Fruit fly (Drosophila melanogaster): ENCODE measurements around the gene CG9458.

CG9458 gene

DNA sequence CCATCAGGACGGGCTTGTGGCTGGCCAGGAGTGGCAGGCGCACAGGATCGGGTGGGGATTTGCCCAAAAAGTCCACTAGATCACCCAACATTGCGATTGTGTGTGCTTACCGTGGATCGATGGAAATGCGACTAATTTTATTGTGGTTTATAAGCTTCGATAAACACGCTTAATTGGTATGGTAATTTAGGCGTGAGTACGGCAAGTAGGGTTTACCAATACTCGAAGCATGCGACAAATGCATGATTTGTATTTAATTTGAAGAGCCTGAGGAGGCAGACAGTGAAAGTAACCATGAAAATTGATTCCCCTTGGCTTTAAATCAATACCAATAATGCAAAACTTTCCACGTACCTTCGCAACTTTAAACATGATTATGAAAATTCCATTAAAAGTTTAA is at the start of gene CG9458:
CG9458 (minus strand) TSS at position 101 of the 400 bp plus-strand sequence.
- TF ChIP-seq sens-2 (GFP tag; IDR thresholded peaks at IDR 0.05) (no peak), BtbVII (GFP tag; optimal IDR thresholded peaks at IDR 0.05) (no peak), CG32772 (GFP tag; IDR thresholded peaks at IDR 0.05) (0 out of 2 replicates have a peak, but pooled peaks have one; percentile 20), Fer3 (tag; optimal IDR thresholded peaks at IDR 0.05) (no peak)

dm6 chr3R:9868538-9869398 is 49.1 kb upstream of the CG9458 start:
- TF ChIP-seq gfzf (GFP tag; optimal IDR thresholded peaks at IDR 0.05) (peak; percentile 42), CG3407 (GFP tag; optimal IDR thresholded peaks at IDR 0.05) (no peak), grn (GFP tag; optimal IDR thresholded peaks at IDR 0.05) (peak; percentile 61), Eip74EF (GFP tag; optimal IDR thresholded peaks at IDR 0.05) (no peak), CG33213 (GFP tag; optimal IDR thresholded peaks at IDR 0.05) (no peak), CG7357 (GFP tag; IDR thresholded peaks at IDR 0.05) (no peak), knrl (GFP tag; IDR thresholded peaks at IDR 0.05; ENCODE audit: partially characterized antibody) (peak; percentile 16; the same call in 1 of the 3 replicates), Xbp1 (GFP tag; optimal IDR thresholded peaks at IDR 0.05) (no peak), CG6683 (GFP tag; optimal IDR thresholded peaks at IDR 0.05) (no peak), abd-A (tag; optimal IDR thresholded peaks at IDR 0.05) (peak; percentile 56), pros (GFP tag; optimal IDR thresholded peaks at IDR 0.05) (peak; percentile 71), trem (tag; optimal IDR thresholded peaks at IDR 0.05) (peak; percentile 20), nom (GFP tag; optimal IDR thresholded peaks at IDR 0.05) (peak; percentile 14), Ets97D (GFP tag; optimal IDR thresholded peaks at IDR 0.05) (no peak), CG34224 (GFP tag; IDR thresholded peaks at IDR 0.05; ENCODE audit: partially characterized antibody) (no peak), tx (GFP tag; optimal IDR thresholded peaks at IDR 0.05) (no peak), CG4820 (GFP tag; optimal IDR thresholded peaks at IDR 0.05) (peak; percentile 70), Opbp (GFP tag; IDR thresholded peaks at IDR 0.05; ENCODE audit: partially characterized antibody) (0 out of 3 replicates have a peak, but pooled peaks have one; percentile 2), CG6254 (GFP tag; optimal IDR thresholded peaks at IDR 0.05) (no peak), Jarid2 (GFP tag; optimal IDR thresholded peaks at IDR 0.05) (no peak), Dll (GFP tag; IDR thresholded peaks at IDR 0.05; ENCODE audit: partially characterized antibody) (0 out of 4 replicates have a peak, but pooled peaks have one; percentile 1), Bgb (GFP tag; IDR thresholded peaks at IDR 0.05; ENCODE audit: partially characterized antibody) (peak; percentile 68), Nf-YA (GFP tag; IDR thresholded peaks at IDR 0.05) (no peak), CG14441 (GFP tag; IDR thresholded peaks at IDR 0.05) (no peak), CoRest (tag; optimal IDR thresholded peaks at IDR 0.05) (peak; percentile 1), Lpt (GFP tag; optimal IDR thresholded peaks at IDR 0.05) (no peak), CG8281 (tag; optimal IDR thresholded peaks at IDR 0.05) (peak; percentile 67), stwl (tag; optimal IDR thresholded peaks at IDR 0.05) (peak; percentile 83), caup (GFP tag; optimal IDR thresholded peaks at IDR 0.05; ENCODE audit: severe bottlenecking) (no peak), Mad (GFP tag; optimal IDR thresholded peaks at IDR 0.05) (no peak), dmrt99B (tag; optimal IDR thresholded peaks at IDR 0.05) (no peak), CG12391 (tag; optimal IDR thresholded peaks at IDR 0.05) (no peak), Asciz (GFP tag; optimal IDR thresholded peaks at IDR 0.05) (peak; percentile 18), CG4424 (GFP tag; optimal IDR thresholded peaks at IDR 0.05) (no peak), CG31365 (tag; optimal IDR thresholded peaks at IDR 0.05) (peak; percentile 66), so (GFP tag; IDR thresholded peaks at IDR 0.05) (no peak), Tbp (GFP tag; optimal IDR thresholded peaks at IDR 0.05) (peak; percentile 16), CG15696 (tag; optimal IDR thresholded peaks at IDR 0.05) (no peak), ci (GFP tag; IDR thresholded peaks at IDR 0.05) (peak; percentile 21; the same call in 1 of the 3 replicates), CG17328 (GFP tag; IDR thresholded peaks at IDR 0.05) (0 out of 2 replicates have a peak, but pooled peaks have one; percentile 9), maf-S (GFP tag; optimal IDR thresholded peaks at IDR 0.05) (no peak)
